Worm (Caenorhabditis elegans) whole organism, L1 larva: ENCODE measurements around the gene ech-2.

Experiments used
- F16B12.6 ChIP-seq: fragments of 150-350 bp; optimal IDR thresholded peaks from 2 replicates; lab custom pipeline; 2014; ENCODE audit warnings: missing biosample characterization, missing genetic modification characterization
- Y116A8C.19 ChIP-seq: sonication (generic microtip); optimal IDR thresholded peaks from 2 replicates; lab custom pipeline; 2016; ENCODE audit warnings: missing compliant biosample characterization, missing genetic modification characterization, borderline replicate concordance
- aly-2 ChIP-seq: fragments of 150-350 bp; optimal IDR thresholded peaks from 2 replicates; lab custom pipeline; 2014; ENCODE audit warnings: missing biosample characterization, missing genetic modification characterization
- ama-1 ChIP-seq: fragments of 150-350 bp; optimal IDR thresholded peaks from 2 replicates; lab custom pipeline; 2014
- blmp-1 ChIP-seq: fragments of 150-350 bp; optimal IDR thresholded peaks from 2 replicates; lab custom pipeline; 2014; ENCODE audit warnings: missing biosample characterization, missing genetic modification characterization
- ceh-82 ChIP-seq, 3 experiments: fragments of 150-350 bp in 1 of 3; sonication (generic microtip) in 2 of 3; optimal IDR thresholded peaks; 2 replicates each; lab custom pipeline; 2014 to 2017; ENCODE audit warnings: missing biosample characterization in 3 of 3, missing genetic modification characterization in 3 of 3
- ceh-88 ChIP-seq: fragments of 200-800 bp; sonication (Bioruptor generic); IDR thresholded peaks from 2 replicates; pipeline ENCODE4 v1.3.6; 2022; ENCODE audit warnings: missing genetic modification characterization, missing compliant biosample characterization
- ces-1 ChIP-seq: fragments of 150-350 bp; optimal IDR thresholded peaks from 2 replicates; lab custom pipeline; 2014; ENCODE audit warnings: missing biosample characterization, missing genetic modification reagents, missing genetic modification characterization
- dsc-1 ChIP-seq: sonication (generic microtip); optimal IDR thresholded peaks from 2 replicates; lab custom pipeline; 2016; ENCODE audit warnings: mild to moderate bottlenecking, missing genetic modification characterization, missing compliant biosample characterization
- efl-1 ChIP-seq, 4 experiments: fragments of 150-350 bp; optimal IDR thresholded peaks in 3 of 4; peaks in 1 of 4; 1 replicate in 1 of 4; 2 replicates in 3 of 4; lab custom pipeline; 2014; ENCODE audit warnings: missing biosample characterization in 2 of 4, missing genetic modification characterization in 2 of 4, missing genetic modification reagents in 2 of 4
- egl-13 ChIP-seq: sonication (generic microtip); optimal IDR thresholded peaks from 2 replicates; lab custom pipeline; 2016; ENCODE audit warnings: missing genotype, missing genetic modification reagents, missing genetic modification characterization, missing compliant biosample characterization
- elt-2 ChIP-seq: sonication (generic microtip); optimal IDR thresholded peaks from 2 replicates; lab custom pipeline; 2016; ENCODE audit warnings: missing genetic modification characterization, mild to moderate bottlenecking, inconsistent platforms, missing compliant biosample characterization, missing genetic modification reagents
- fkh-10 ChIP-seq: sonication (generic microtip); optimal IDR thresholded peaks from 2 replicates; lab custom pipeline; 2017; ENCODE audit warnings: missing biosample characterization, missing genetic modification reagents, missing genetic modification characterization
- fkh-4 ChIP-seq: sonication (generic microtip); optimal IDR thresholded peaks from 2 replicates; lab custom pipeline; 2016; ENCODE audit warnings: missing compliant biosample characterization, missing genetic modification characterization, borderline replicate concordance
- fkh-8 ChIP-seq: sonication (generic microtip); optimal IDR thresholded peaks from 2 replicates; lab custom pipeline; 2016; ENCODE audit warnings: mild to moderate bottlenecking, missing genetic modification characterization, missing compliant biosample characterization
- fos-1 ChIP-seq: fragments of 150-350 bp; optimal IDR thresholded peaks from 2 replicates; lab custom pipeline; 2014; ENCODE audit warnings: missing biosample characterization, missing genetic modification characterization
- grh-1 ChIP-seq: fragments of 200-800 bp; sonication (Bioruptor generic); IDR thresholded peaks from 2 replicates; pipeline ENCODE4 v1.3.6; 2022; ENCODE audit warnings: missing genetic modification reagents, missing genetic modification characterization, missing compliant biosample characterization
- hlh-4 ChIP-seq: sonication (generic microtip); optimal IDR thresholded peaks from 2 replicates; lab custom pipeline; 2016; ENCODE audit warnings: mild to moderate bottlenecking, missing genetic modification characterization, missing compliant biosample characterization
- hpl-2 ChIP-seq: fragments of 150-350 bp; optimal IDR thresholded peaks from 2 replicates; lab custom pipeline; 2014; ENCODE audit warnings: missing biosample characterization, missing genetic modification reagents, missing genetic modification characterization
- jun-1 ChIP-seq: fragments of 150-350 bp; optimal IDR thresholded peaks from 2 replicates; lab custom pipeline; 2014; ENCODE audit warnings: missing biosample characterization, missing genetic modification reagents, missing genetic modification characterization
- lin-14 ChIP-seq: fragments of 200-800 bp; sonication (Bioruptor generic); optimal IDR thresholded peaks from 2 replicates; lab custom pipeline; 2018; ENCODE audit warnings: mild to moderate bottlenecking, missing genetic modification characterization, moderate library complexity, missing compliant biosample characterization
- lin-35 ChIP-seq, 2 experiments: fragments of 150-350 bp; optimal IDR thresholded peaks; 2 replicates each; lab custom pipeline; 2014; ENCODE audit warnings: missing biosample characterization in 2 of 2, missing genetic modification characterization in 2 of 2, missing genetic modification reagents in 2 of 2
- lir-3 ChIP-seq: sonication (generic microtip); optimal IDR thresholded peaks from 2 replicates; lab custom pipeline; 2016; ENCODE audit warnings: mild to moderate bottlenecking, missing genetic modification characterization, moderate library complexity, missing compliant biosample characterization; ENCODE audit not compliant: poor library complexity
- lsy-2 ChIP-seq, 2 experiments: fragments of 150-350 bp; optimal IDR thresholded peaks; 2 replicates each; lab custom pipeline; 2014; ENCODE audit warnings: missing biosample characterization in 2 of 2, missing genetic modification characterization in 2 of 2
- mab-9 ChIP-seq: fragments of 200-800 bp; sonication (Bioruptor generic); IDR thresholded peaks from 2 replicates; pipeline ENCODE4 v1.3.6; 2022; ENCODE audit warnings: missing genetic modification reagents, missing genetic modification characterization, missing compliant biosample characterization
- mef-2 ChIP-seq: fragments of 150-350 bp; optimal IDR thresholded peaks from 2 replicates; lab custom pipeline; 2014; ENCODE audit warnings: missing biosample characterization, missing genetic modification characterization
- mep-1 ChIP-seq: fragments of 150-350 bp; optimal IDR thresholded peaks from 2 replicates; lab custom pipeline; 2014; ENCODE audit warnings: missing biosample characterization, missing genetic modification characterization
- nhr-47 ChIP-seq: sonication (generic microtip); optimal IDR thresholded peaks from 2 replicates; lab custom pipeline; 2016; ENCODE audit warnings: mild to moderate bottlenecking, missing genetic modification characterization, moderate library complexity, missing compliant biosample characterization
- nhr-71 ChIP-seq: sonication (generic microtip); optimal IDR thresholded peaks from 2 replicates; lab custom pipeline; 2016; ENCODE audit warnings: mild to moderate bottlenecking, missing genetic modification characterization, moderate library complexity, missing compliant biosample characterization
- nhr-77 ChIP-seq: fragments of 150-350 bp; optimal IDR thresholded peaks from 2 replicates; lab custom pipeline; 2014; ENCODE audit warnings: missing biosample characterization, missing genetic modification characterization
- nhr-85 ChIP-seq: sonication (generic microtip); peaks from one replicate; lab custom pipeline; 2016; ENCODE audit warnings: missing genetic modification characterization, inconsistent platforms, missing compliant biosample characterization
- nhr-90 ChIP-seq: sonication (generic microtip); optimal IDR thresholded peaks from 2 replicates; lab custom pipeline; 2016; ENCODE audit warnings: mild to moderate bottlenecking, missing genetic modification characterization, missing compliant biosample characterization; ENCODE audit not compliant: poor library complexity
- pax-3 ChIP-seq: fragments of 200-800 bp; sonication (Bioruptor generic); optimal IDR thresholded peaks from 2 replicates; lab custom pipeline; 2018; ENCODE audit warnings: mild to moderate bottlenecking, missing genetic modification characterization, moderate library complexity, missing compliant biosample characterization
- rnt-1 ChIP-seq: sonication (generic microtip); optimal IDR thresholded peaks from 2 replicates; lab custom pipeline; 2016; ENCODE audit warnings: mild to moderate bottlenecking, missing genetic modification characterization, moderate library complexity, missing compliant biosample characterization
- snpc-4 ChIP-seq: fragments of 150-350 bp; optimal IDR thresholded peaks from 2 replicates; lab custom pipeline; 2014; ENCODE audit warnings: missing biosample characterization, missing genetic modification characterization
- snu-23 ChIP-seq: sonication (generic microtip); optimal IDR thresholded peaks from 2 replicates; lab custom pipeline; 2016; ENCODE audit warnings: missing genetic modification characterization, missing compliant biosample characterization
- sox-4 ChIP-seq: sonication (generic microtip); optimal IDR thresholded peaks from 2 replicates; lab custom pipeline; 2016; ENCODE audit warnings: missing genetic modification characterization, missing compliant biosample characterization
- tbx-2 ChIP-seq: sonication (generic microtip); optimal IDR thresholded peaks from 2 replicates; lab custom pipeline; 2016; ENCODE audit warnings: missing genetic modification characterization, missing compliant biosample characterization
- xbp-1 ChIP-seq: sonication (generic microtip); optimal IDR thresholded peaks from 2 replicates; lab custom pipeline; 2016; ENCODE audit warnings: missing genetic modification characterization, missing compliant biosample characterization
- ztf-11 ChIP-seq, 2 experiments: sonication (generic microtip); optimal IDR thresholded peaks; 2 replicates each; lab custom pipeline; 2016 to 2017; ENCODE audit warnings: missing genetic modification characterization in 2 of 2, missing biosample characterization in 1 of 2, missing compliant biosample characterization in 1 of 2

The ech-2 gene

DNA sequence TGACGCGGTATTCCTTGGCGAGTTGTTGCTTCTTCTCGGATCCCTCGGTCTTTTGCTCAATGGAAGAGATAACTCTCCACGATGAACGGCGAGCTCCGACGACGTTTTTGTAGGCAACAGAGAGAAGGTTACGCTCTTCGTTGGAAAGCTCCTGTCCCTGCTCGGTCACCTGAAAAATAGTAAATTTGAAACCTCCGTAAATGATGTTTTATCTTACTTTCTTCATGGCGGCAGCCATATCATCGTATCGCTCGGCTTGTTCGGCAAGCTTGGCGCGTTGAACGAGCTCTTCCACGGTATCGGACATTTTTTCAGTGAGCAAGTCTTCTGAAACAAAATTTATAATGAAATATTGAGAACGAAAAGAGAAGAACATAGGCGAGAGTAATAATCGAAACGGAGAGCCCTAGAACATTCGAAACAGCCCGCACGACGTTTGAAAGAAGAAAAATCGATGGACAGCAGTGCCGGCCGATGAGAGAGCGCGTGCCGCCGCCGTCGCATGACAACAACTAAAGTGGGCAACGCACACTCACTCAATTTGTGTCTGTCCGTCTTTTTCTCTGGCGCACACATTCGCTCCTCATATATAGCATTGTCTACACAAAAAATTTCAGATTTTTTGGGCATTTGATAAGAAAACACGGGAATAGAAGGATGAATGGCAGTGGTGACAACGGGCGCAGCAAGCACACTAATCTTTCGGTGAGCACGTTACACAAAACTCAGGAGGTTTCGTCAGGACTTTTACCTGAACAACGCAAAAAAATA is 34.4 kb downstream of the ech-2 start, which contains the start of the genes par-5 and M117.3 (continued):
- TF ChIP-seq ceh-88 (GFP tag; lab: Robert Waterston, UW) = peak; percentile 48; the same call in 1 of the 2 replicates

DNA sequence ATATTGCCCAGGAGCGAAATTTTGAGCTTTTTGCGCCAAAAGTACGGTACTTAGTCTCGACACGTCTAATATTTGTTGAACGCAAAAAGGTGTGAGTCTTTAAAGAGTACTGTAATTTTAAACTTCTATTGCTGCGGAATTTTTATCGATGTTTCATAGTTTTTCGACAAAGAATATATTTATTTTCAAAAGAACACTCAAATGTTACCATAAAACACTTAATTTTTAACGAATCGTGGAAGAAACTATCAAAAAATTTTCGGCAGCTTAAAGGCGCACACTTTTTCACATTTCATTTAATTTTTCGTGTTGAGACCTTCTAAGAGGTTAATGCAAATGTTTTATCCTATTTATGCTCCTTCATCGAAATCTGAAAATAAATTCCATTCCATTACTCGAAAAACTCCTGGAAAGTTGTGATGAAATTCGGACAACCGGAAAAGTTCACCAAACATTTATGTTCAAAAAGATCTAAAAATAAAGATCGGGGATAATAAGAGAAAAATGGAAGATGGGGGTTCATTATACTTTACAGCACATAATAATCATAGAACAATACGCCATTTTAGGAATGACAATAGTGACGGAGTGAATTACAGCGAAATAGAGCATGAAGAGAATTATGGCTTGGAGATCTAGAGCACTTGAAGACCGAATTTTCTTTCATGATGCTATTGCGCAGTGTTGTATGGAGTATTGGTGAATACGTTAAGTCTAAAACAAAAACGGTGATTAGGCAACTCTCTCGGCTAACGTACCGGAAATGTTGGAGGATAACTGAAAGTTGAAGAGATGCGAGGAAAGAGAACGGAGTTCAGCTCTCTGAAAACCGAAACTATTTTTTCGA is 35.9 kb downstream of the ech-2 start:
- TF ChIP-seq pax-3 (tag; lab: Kevin White, UChicago) (peak; percentile 22), sox-4 (tag; lab: Kevin White, UChicago) (peak; percentile 13), nhr-71 (tag; lab: Kevin White, UChicago) (peak; percentile 22), nhr-90 (tag; lab: Kevin White, UChicago) (peak; percentile 27), rnt-1 (no peak), F16B12.6 (tag; lab: Kevin White, UChicago) (no peak), nhr-85 (tag; lab: Kevin White, UChicago) (peak; percentile 50), ceh-88 (GFP tag; lab: Robert Waterston, UW) (no peak), efl-1 (optimal IDR thresholded peaks at IDR 0.05; lab: Kevin White, UChicago) (no peak), efl-1 (GFP tag; optimal IDR thresholded peaks at IDR 0.05 in 1 of 2; lab: Kevin White, UChicago) (peak in 1 of 2 experiments; percentile 67), lsy-2 (tag; optimal IDR thresholded peaks at IDR 0.05; lab: Kevin White, UChicago) (peak in 1 of 2 experiments; percentile 22), ama-1 (peak; percentile 81)

DNA sequence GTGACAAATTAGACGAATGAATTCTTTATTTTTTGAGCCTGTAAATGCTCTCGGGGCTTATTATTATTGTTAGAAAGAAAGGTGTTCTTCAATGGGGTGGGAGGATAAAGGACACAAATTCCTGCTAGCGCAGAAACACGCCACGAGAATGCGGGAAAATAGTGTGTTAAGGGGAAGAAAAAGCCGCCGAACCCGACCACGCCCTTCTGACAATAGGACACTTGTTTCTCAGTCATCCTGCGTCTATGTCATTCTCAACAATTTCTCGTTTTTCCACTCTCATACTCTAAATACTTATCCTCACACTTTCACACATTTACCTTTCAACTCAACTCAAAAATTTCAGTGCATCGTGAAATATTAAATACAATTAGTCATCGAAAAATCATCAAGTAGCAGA is 42.2 kb downstream of the ech-2 start, which contains the start of gene M117.1:
Gene M117.1, plus strand, starts transcription at position 347 of the 400 bp plus-strand sequence.
- TF ChIP-seq rnt-1 (peak; percentile 4), mef-2 (no peak), lin-14 (GFP tag; lab: Kevin White, UChicago) (peak; percentile 53), blmp-1 (tag; lab: Kevin White, UChicago) (peak; percentile 13), tbx-2 (tag; lab: Kevin White, UChicago) (peak; percentile 13), dsc-1 (no peak)

DNA sequence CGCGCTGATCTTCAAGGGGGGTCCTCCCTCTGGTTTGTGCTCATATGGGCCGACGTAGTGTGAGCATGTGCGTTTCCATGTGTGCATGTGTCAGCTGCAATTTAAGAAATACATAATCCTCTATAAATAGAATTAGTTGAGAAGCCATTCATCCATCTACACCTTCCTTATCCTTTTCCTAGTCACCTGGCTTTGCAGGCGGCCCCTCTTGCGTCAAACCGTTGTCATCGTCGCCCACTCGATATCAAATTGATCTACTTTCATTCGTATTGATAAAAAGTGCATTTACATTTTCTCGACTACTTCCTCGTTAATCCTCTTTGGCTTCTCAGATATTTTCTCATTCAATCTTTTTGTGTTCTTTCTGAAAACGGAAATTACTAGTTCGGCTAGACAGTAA is 44.1 kb downstream of the ech-2 start:
- TF ChIP-seq egl-13 (tag; lab: Kevin White, UChicago) (no peak), sox-4 (tag; lab: Kevin White, UChicago) (peak; percentile 23), ztf-11 (tag; optimal IDR thresholded peaks at IDR 0.05; lab: Kevin White, UChicago) (no peak), nhr-47 (tag; lab: Kevin White, UChicago) (peak; percentile 45), pax-3 (tag; lab: Kevin White, UChicago) (no peak), fkh-8 (tag; lab: Kevin White, UChicago) (peak; percentile 66), dsc-1 (peak; percentile 88), nhr-71 (tag; lab: Kevin White, UChicago) (peak; percentile 49), ceh-82 (tag; optimal IDR thresholded peaks at IDR 0.05; lab: Kevin White, UChicago) (peak in 1 of 3 experiments; percentile 8)

DNA sequence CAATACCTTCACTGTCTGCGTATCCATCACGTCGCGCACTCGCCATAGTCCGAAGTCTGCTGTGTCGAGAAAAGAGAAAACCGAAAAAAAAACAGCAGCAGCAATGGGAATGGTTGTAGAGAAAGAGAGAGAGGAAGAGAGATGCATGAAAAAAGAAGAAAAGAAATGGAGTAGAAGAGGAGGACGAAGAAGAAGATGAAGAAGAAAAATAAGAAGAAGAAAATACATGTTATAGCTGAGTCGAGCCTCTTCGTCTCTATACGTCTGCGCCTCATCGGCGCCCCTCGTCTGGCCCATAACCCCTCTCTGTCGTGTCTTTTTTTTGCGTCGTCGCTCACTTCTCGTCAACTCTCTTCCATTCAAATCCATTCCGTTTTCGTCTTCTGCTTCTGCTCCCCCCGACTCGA is 46.4 kb downstream of the ech-2 start:
- TF ChIP-seq ces-1 (GFP tag; lab: Kevin White, UChicago) (no peak), elt-2 (tag; lab: Kevin White, UChicago) (no peak), mab-9 (GFP tag; lab: Robert Waterston, UW) (no peak; the same call in 1 of the 2 replicates), lir-3 (tag; lab: Kevin White, UChicago) (peak; percentile 50), snpc-4 (peak; percentile 36), sox-4 (tag; lab: Kevin White, UChicago) (peak; percentile 30), aly-2 (tag; lab: Kevin White, UChicago) (peak; percentile 62), jun-1 (tag; lab: Kevin White, UChicago) (peak; percentile 42), blmp-1 (tag; lab: Kevin White, UChicago) (peak; percentile 92), xbp-1 (peak; percentile 55), F16B12.6 (tag; lab: Kevin White, UChicago) (no peak), Y116A8C.19 (tag; lab: Kevin White, UChicago) (no peak), fkh-10 (peak; percentile 72), lin-35 (GFP tag; optimal IDR thresholded peaks at IDR 0.05; lab: Kevin White, UChicago) (peak; percentile 58 to 69), nhr-85 (tag; lab: Kevin White, UChicago) (peak; percentile 82), hpl-2 (GFP tag; lab: Kevin White, UChicago) (no peak), fkh-4 (no peak), mep-1 (tag; lab: Kevin White, UChicago) (peak; percentile 88), grh-1 (GFP tag; lab: Robert Waterston, UW) (no peak), hlh-4 (tag; lab: Kevin White, UChicago) (no peak), snu-23 (GFP tag; lab: Kevin White, UChicago) (peak; percentile 87), nhr-77 (tag; lab: Kevin White, UChicago) (peak; percentile 73), fos-1 (tag; lab: Kevin White, UChicago) (peak; percentile 66)
